Worm (Caenorhabditis elegans) whole organism, L1 larva: ENCODE data around the gene bus-4.

Experiments used
- C04F5.9 ChIP-seq: sonication (generic microtip); optimal IDR thresholded peaks from 2 replicates; lab custom pipeline; 2016; ENCODE audit warnings: missing genetic modification characterization, missing compliant biosample characterization
- C16A3.4 ChIP-seq: fragments of 150-350 bp; optimal IDR thresholded peaks from 2 replicates; lab custom pipeline; 2014; ENCODE audit warnings: missing biosample characterization, missing genetic modification characterization
- C34B4.2 ChIP-seq: sonication (generic microtip); optimal IDR thresholded peaks from 2 replicates; lab custom pipeline; 2017; ENCODE audit warnings: mild to moderate bottlenecking, missing genetic modification characterization, missing compliant biosample characterization
- F16B12.6 ChIP-seq: fragments of 150-350 bp; optimal IDR thresholded peaks from 2 replicates; lab custom pipeline; 2014; ENCODE audit warnings: missing biosample characterization, missing genetic modification characterization
- Y116A8C.19 ChIP-seq: sonication (generic microtip); optimal IDR thresholded peaks from 2 replicates; lab custom pipeline; 2016; ENCODE audit warnings: missing compliant biosample characterization, missing genetic modification characterization, borderline replicate concordance
- aha-1 ChIP-seq: fragments of 150-350 bp; optimal IDR thresholded peaks from 2 replicates; lab custom pipeline; 2014; ENCODE audit warnings: missing biosample characterization, missing genetic modification characterization
- ama-1 ChIP-seq: fragments of 150-350 bp; optimal IDR thresholded peaks from 2 replicates; lab custom pipeline; 2014
- ceh-8 ChIP-seq: fragments of 200-800 bp; sonication (Bioruptor generic); optimal IDR thresholded peaks from 2 replicates; lab custom pipeline; 2018; ENCODE audit warnings: mild to moderate bottlenecking, missing genetic modification characterization, moderate library complexity, missing compliant biosample characterization
- dpl-1 ChIP-seq, 3 experiments: fragments of 150-350 bp in 2 of 3; sonication (generic microtip) in 1 of 3; optimal IDR thresholded peaks; 2 replicates each; lab custom pipeline; 2014 to 2017; ENCODE audit warnings: missing biosample characterization in 3 of 3, missing genetic modification characterization in 3 of 3, missing genetic modification reagents in 3 of 3
- dsc-1 ChIP-seq: sonication (generic microtip); optimal IDR thresholded peaks from 2 replicates; lab custom pipeline; 2016; ENCODE audit warnings: mild to moderate bottlenecking, missing genetic modification characterization, missing compliant biosample characterization
- efl-1 ChIP-seq, 4 experiments: fragments of 150-350 bp; optimal IDR thresholded peaks in 3 of 4; peaks in 1 of 4; 1 replicate in 1 of 4; 2 replicates in 3 of 4; lab custom pipeline; 2014; ENCODE audit warnings: missing biosample characterization in 2 of 4, missing genetic modification characterization in 2 of 4, missing genetic modification reagents in 2 of 4
- egl-27 ChIP-seq, 2 experiments: fragments of 150-350 bp in 1 of 2; sonication (generic microtip); optimal IDR thresholded peaks; 3 replicates each; lab custom pipeline; 2017 to 2018; ENCODE audit warnings: missing biosample characterization in 2 of 2, missing genetic modification characterization in 2 of 2, missing genetic modification reagents in 2 of 2
- elt-2 ChIP-seq: sonication (generic microtip); optimal IDR thresholded peaks from 2 replicates; lab custom pipeline; 2016; ENCODE audit warnings: missing genetic modification characterization, mild to moderate bottlenecking, inconsistent platforms, missing compliant biosample characterization, missing genetic modification reagents
- fkh-4 ChIP-seq: sonication (generic microtip); optimal IDR thresholded peaks from 2 replicates; lab custom pipeline; 2016; ENCODE audit warnings: missing compliant biosample characterization, missing genetic modification characterization, borderline replicate concordance
- fkh-8 ChIP-seq: sonication (generic microtip); optimal IDR thresholded peaks from 2 replicates; lab custom pipeline; 2016; ENCODE audit warnings: mild to moderate bottlenecking, missing genetic modification characterization, missing compliant biosample characterization
- grh-1 ChIP-seq: fragments of 200-800 bp; sonication (Bioruptor generic); IDR thresholded peaks from 2 replicates; pipeline ENCODE4 v1.3.6; 2022; ENCODE audit warnings: missing genetic modification reagents, missing genetic modification characterization, missing compliant biosample characterization
- irx-1 ChIP-seq: sonication (generic microtip); optimal IDR thresholded peaks from 2 replicates; lab custom pipeline; 2016; ENCODE audit warnings: missing genetic modification characterization, missing compliant biosample characterization
- isw-1 ChIP-seq: fragments of 200-800 bp; sonication (Bioruptor generic); IDR thresholded peaks from 2 replicates; pipeline ENCODE4 v1.3.6; 2022; ENCODE audit warnings: missing genetic modification characterization, missing compliant biosample characterization
- lin-13 ChIP-seq: fragments of 150-350 bp; optimal IDR thresholded peaks from 2 replicates; lab custom pipeline; 2014; ENCODE audit warnings: missing biosample characterization, missing genetic modification reagents, missing genetic modification characterization
- lin-15B ChIP-seq: fragments of 150-350 bp; sonication (generic microtip); optimal IDR thresholded peaks from 3 replicates; lab custom pipeline; 2014; ENCODE audit warnings: missing biosample characterization, missing genetic modification characterization
- lin-35 ChIP-seq, 2 experiments: fragments of 150-350 bp; optimal IDR thresholded peaks; 2 replicates each; lab custom pipeline; 2014; ENCODE audit warnings: missing biosample characterization in 2 of 2, missing genetic modification characterization in 2 of 2, missing genetic modification reagents in 2 of 2
- lin-39 ChIP-seq: fragments of 150-350 bp; optimal IDR thresholded peaks from 2 replicates; lab custom pipeline; 2014; ENCODE audit warnings: missing biosample characterization, missing genetic modification reagents, missing genetic modification characterization
- lsy-2 ChIP-seq, 2 experiments: fragments of 150-350 bp; optimal IDR thresholded peaks; 2 replicates each; lab custom pipeline; 2014; ENCODE audit warnings: missing biosample characterization in 2 of 2, missing genetic modification characterization in 2 of 2
- mdl-1 ChIP-seq, 2 experiments: fragments of 150-350 bp; optimal IDR thresholded peaks; 2 replicates each; lab custom pipeline; 2014 to 2017; ENCODE audit warnings: missing biosample characterization in 2 of 2, missing genetic modification characterization in 2 of 2, inconsistent platforms in 1 of 2
- mep-1 ChIP-seq: fragments of 150-350 bp; optimal IDR thresholded peaks from 2 replicates; lab custom pipeline; 2014; ENCODE audit warnings: missing biosample characterization, missing genetic modification characterization
- nhr-19 ChIP-seq: fragments of 200-800 bp; sonication (Bioruptor generic); conservative IDR thresholded peaks from 2 replicates; pipeline ENCODE4 v1.3.6; 2022; ENCODE audit warnings: missing genetic modification characterization, missing compliant biosample characterization
- nhr-20 ChIP-seq: sonication (generic microtip); optimal IDR thresholded peaks from 2 replicates; lab custom pipeline; 2016; ENCODE audit warnings: mild to moderate bottlenecking, missing genetic modification characterization, missing compliant biosample characterization
- nhr-28 ChIP-seq: fragments of 150-350 bp; optimal IDR thresholded peaks from 2 replicates; lab custom pipeline; 2014; ENCODE audit warnings: missing biosample characterization, missing genetic modification characterization
- nhr-47 ChIP-seq: sonication (generic microtip); optimal IDR thresholded peaks from 2 replicates; lab custom pipeline; 2016; ENCODE audit warnings: mild to moderate bottlenecking, missing genetic modification characterization, moderate library complexity, missing compliant biosample characterization
- nhr-71 ChIP-seq: sonication (generic microtip); optimal IDR thresholded peaks from 2 replicates; lab custom pipeline; 2016; ENCODE audit warnings: mild to moderate bottlenecking, missing genetic modification characterization, moderate library complexity, missing compliant biosample characterization
- nhr-77 ChIP-seq: fragments of 150-350 bp; optimal IDR thresholded peaks from 2 replicates; lab custom pipeline; 2014; ENCODE audit warnings: missing biosample characterization, missing genetic modification characterization
- nhr-84 ChIP-seq: sonication (generic microtip); optimal IDR thresholded peaks from 2 replicates; lab custom pipeline; 2017; ENCODE audit warnings: missing biosample characterization, missing genetic modification characterization
- nhr-85 ChIP-seq: sonication (generic microtip); peaks from one replicate; lab custom pipeline; 2016; ENCODE audit warnings: missing genetic modification characterization, inconsistent platforms, missing compliant biosample characterization
- nhr-90 ChIP-seq: sonication (generic microtip); optimal IDR thresholded peaks from 2 replicates; lab custom pipeline; 2016; ENCODE audit warnings: mild to moderate bottlenecking, missing genetic modification characterization, missing compliant biosample characterization; ENCODE audit not compliant: poor library complexity
- pax-3 ChIP-seq: fragments of 200-800 bp; sonication (Bioruptor generic); optimal IDR thresholded peaks from 2 replicates; lab custom pipeline; 2018; ENCODE audit warnings: mild to moderate bottlenecking, missing genetic modification characterization, moderate library complexity, missing compliant biosample characterization
- pqm-1 ChIP-seq: sonication (generic microtip); optimal IDR thresholded peaks from 3 replicates; lab custom pipeline; 2017; ENCODE audit warnings: missing biosample characterization, missing genetic modification characterization
- rnt-1 ChIP-seq: sonication (generic microtip); optimal IDR thresholded peaks from 2 replicates; lab custom pipeline; 2016; ENCODE audit warnings: mild to moderate bottlenecking, missing genetic modification characterization, moderate library complexity, missing compliant biosample characterization
- skn-1 ChIP-seq: fragments of 150-350 bp; optimal IDR thresholded peaks from 2 replicates; lab custom pipeline; 2014; ENCODE audit warnings: missing biosample characterization, missing genetic modification characterization
- snpc-4 ChIP-seq: fragments of 150-350 bp; optimal IDR thresholded peaks from 2 replicates; lab custom pipeline; 2014; ENCODE audit warnings: missing biosample characterization, missing genetic modification characterization
- snu-23 ChIP-seq: sonication (generic microtip); optimal IDR thresholded peaks from 2 replicates; lab custom pipeline; 2016; ENCODE audit warnings: missing genetic modification characterization, missing compliant biosample characterization
- swsn-7 ChIP-seq: sonication (generic microtip); optimal IDR thresholded peaks from 2 replicates; lab custom pipeline; 2016; ENCODE audit warnings: missing genetic modification characterization, missing compliant biosample characterization
- tlp-1 ChIP-seq: fragments of 150-350 bp; optimal IDR thresholded peaks from 2 replicates; lab custom pipeline; 2014; ENCODE audit warnings: missing biosample characterization, missing genetic modification characterization
- zip-4 ChIP-seq: fragments of 200-800 bp; sonication (Bioruptor generic); optimal IDR thresholded peaks from 2 replicates; lab custom pipeline; 2018; ENCODE audit warnings: mild to moderate bottlenecking, missing genetic modification characterization, moderate library complexity, missing compliant biosample characterization
- ztf-11 ChIP-seq, 2 experiments: sonication (generic microtip); optimal IDR thresholded peaks; 2 replicates each; lab custom pipeline; 2016 to 2017; ENCODE audit warnings: missing genetic modification characterization in 2 of 2, missing biosample characterization in 1 of 2, missing compliant biosample characterization in 1 of 2
- ztf-4 ChIP-seq: fragments of 150-350 bp; optimal IDR thresholded peaks from 2 replicates; lab custom pipeline; 2014; ENCODE audit warnings: missing biosample characterization, missing genetic modification characterization

The bus-4 gene

ce11 chrIV:4650624-4651094 lies 37.4 kb upstream of the bus-4 start, which contains the start of gene ubc-9 (continued):
- TF ChIP-seq nhr-90 (tag; lab: Kevin White, UChicago), result peak; percentile 77
- peak in 1 of 2 experiments; percentile 15 for TF ChIP-seq ztf-11 (tag; optimal IDR thresholded peaks at IDR 0.05; lab: Kevin White, UChicago)
- peak; percentile 59 for TF ChIP-seq grh-1
- TF ChIP-seq elt-2, result peak; percentile 31
- peak; percentile 26 for TF ChIP-seq ztf-4
- TF ChIP-seq nhr-47 (tag; lab: Kevin White, UChicago), result peak; percentile 82
- TF ChIP-seq dpl-1 (GFP tag; optimal IDR thresholded peaks at IDR 0.05; lab: Kevin White, UChicago), result peak; percentile 69 to 80 (median 72)
- peak; percentile 62 for TF ChIP-seq rnt-1 (tag; lab: Kevin White, UChicago)
- peak; percentile 70 for TF ChIP-seq lin-15B (tag; lab: Kevin White, UChicago)
- TF ChIP-seq C16A3.4 (tag; lab: Kevin White, UChicago), result peak; percentile 73
- peak; percentile 88 for TF ChIP-seq snu-23 (GFP tag; lab: Kevin White, UChicago)
- TF ChIP-seq lin-35 (GFP tag; optimal IDR thresholded peaks at IDR 0.05; lab: Kevin White, UChicago), result peak; percentile 77 to 85
- peak in 1 of 2 experiments; percentile 33 for TF ChIP-seq mdl-1 (tag; optimal IDR thresholded peaks at IDR 0.05; lab: Kevin White, UChicago)
- TF ChIP-seq mep-1 (tag; lab: Kevin White, UChicago), result peak; percentile 51
- no peak for TF ChIP-seq tlp-1 (tag; lab: Kevin White, UChicago)
- peak; percentile 30 for TF ChIP-seq C04F5.9 (tag; lab: Kevin White, UChicago)
- no peak for TF ChIP-seq fkh-4 (tag; lab: Kevin White, UChicago)
- TF ChIP-seq fkh-8, result peak; percentile 72
- no peak for TF ChIP-seq pqm-1 (tag; lab: Kevin White, UChicago)
- no peak for TF ChIP-seq lin-39 (tag; lab: Kevin White, UChicago)
- TF ChIP-seq aha-1 (tag; lab: Kevin White, UChicago), result peak; percentile 13
- peak; percentile 69 for TF ChIP-seq zip-4 (GFP tag; lab: Kevin White, UChicago)
- TF ChIP-seq nhr-20 (tag; lab: Kevin White, UChicago), result peak; percentile 83
- TF ChIP-seq snpc-4 (tag; lab: Kevin White, UChicago), result peak; percentile 47
- peak; percentile 72 for TF ChIP-seq dsc-1 (tag; lab: Kevin White, UChicago)
- peak; percentile 81 for TF ChIP-seq nhr-19
- TF ChIP-seq efl-1 (optimal IDR thresholded peaks at IDR 0.05; lab: Kevin White, UChicago), result peak; percentile 71 to 72
- peak; percentile 64 to 96 for TF ChIP-seq efl-1 (GFP tag; optimal IDR thresholded peaks at IDR 0.05 in 1 of 2; lab: Kevin White, UChicago)
- peak; percentile 69 for TF ChIP-seq isw-1
- peak; percentile 88 for TF ChIP-seq lin-13 (GFP tag; lab: Kevin White, UChicago)
- peak; percentile 56 for TF ChIP-seq pax-3 (tag; lab: Kevin White, UChicago)
- peak; percentile 76 for TF ChIP-seq swsn-7 (tag; lab: Kevin White, UChicago)
- peak; percentile 74 to 76 for TF ChIP-seq lsy-2 (tag; optimal IDR thresholded peaks at IDR 0.05; lab: Kevin White, UChicago)
- TF ChIP-seq nhr-28 (tag; lab: Kevin White, UChicago), result no peak
- peak; percentile 43 for TF ChIP-seq nhr-77
- peak; percentile 22 for TF ChIP-seq irx-1
- peak; percentile 56 for TF ChIP-seq skn-1 (tag; lab: Kevin White, UChicago)
- no peak for TF ChIP-seq nhr-84
- TF ChIP-seq F16B12.6 (tag; lab: Kevin White, UChicago), result peak; percentile 16
- TF ChIP-seq nhr-85 (tag; lab: Kevin White, UChicago), result peak; percentile 85
- no peak for TF ChIP-seq egl-27 (tag; optimal IDR thresholded peaks at IDR 0.05; lab: Kevin White, UChicago)

ce11 chrIV:4652365-4652844 lies 35.7 kb upstream of the bus-4 start, which contains the start of gene F29B9.5:
TSS of gene F29B9.5 (plus strand) at chrIV:4652415.
- TF ChIP-seq C34B4.2 (tag; lab: Kevin White, UChicago) (no peak), rnt-1 (tag; lab: Kevin White, UChicago) (peak; percentile 18), nhr-71 (tag; lab: Kevin White, UChicago) (no peak), ceh-8 (GFP tag; lab: Kevin White, UChicago) (no peak), Y116A8C.19 (tag; lab: Kevin White, UChicago) (no peak), ama-1 (lab: Kevin White, UChicago) (peak; percentile 61), C16A3.4 (tag; lab: Kevin White, UChicago) (no peak)
